Fruit fly (Drosophila melanogaster): Measurements from ENCODE around the gene GXIVsPLA2.
A peak's percentile ranks its signal among the peaks of the same experiment; 100 is the strongest.

GXIVsPLA2 gene

dm6 chr3L:15954784-15955427 is at the start of gene GXIVsPLA2, which contains the start of gene Pka-C3:
GXIVsPLA2 (plus strand) TSS chr3L:15955096.
Pka-C3 (minus strand) TSS chr3L:15954797.
- peak; percentile 23 for TF ChIP-seq fkh (GFP tag; optimal IDR thresholded peaks at IDR 0.05)
- peak; percentile 60 for TF ChIP-seq Eip78C (GFP tag)
- TF ChIP-seq CG11762 (GFP tag; optimal IDR thresholded peaks at IDR 0.05; ENCODE audit: insufficient read depth), result no peak
- TF ChIP-seq Eip93F (GFP tag; optimal IDR thresholded peaks at IDR 0.05), result no peak
- TF ChIP-seq achi (GFP tag; optimal IDR thresholded peaks at IDR 0.05), result peak; percentile 2
- TF ChIP-seq CG8119 (GFP tag; IDR thresholded peaks at IDR 0.05), result no peak
- TF ChIP-seq CG1621 (tag; optimal IDR thresholded peaks at IDR 0.05), result no peak
- no peak for TF ChIP-seq CG11294 (GFP tag; IDR thresholded peaks at IDR 0.05)
- TF ChIP-seq spab (GFP tag; optimal IDR thresholded peaks at IDR 0.05), result no peak
- no peak for TF ChIP-seq CG10631 (GFP tag; optimal IDR thresholded peaks at IDR 0.05)
- TF ChIP-seq esn (GFP tag; optimal IDR thresholded peaks at IDR 0.05), result peak; percentile 7
- TF ChIP-seq CG16779 (tag; optimal IDR thresholded peaks at IDR 0.05), result no peak
- no peak for TF ChIP-seq CG10669 (GFP tag; optimal IDR thresholded peaks at IDR 0.05)

- TF ChIP-seq eg (GFP tag; IDR thresholded peaks at IDR 0.05), result no peak
- TF ChIP-seq acj6 (GFP tag; optimal IDR thresholded peaks at IDR 0.05), result no peak
- TF ChIP-seq Smox (GFP tag; optimal IDR thresholded peaks at IDR 0.05), result no peak
- TF ChIP-seq Blimp-1 (GFP tag; optimal IDR thresholded peaks at IDR 0.05), result no peak
- no peak for TF ChIP-seq CG10669 (GFP tag; optimal IDR thresholded peaks at IDR 0.05)
- TF ChIP-seq Ets21C (GFP tag; optimal IDR thresholded peaks at IDR 0.05), result no peak
- no peak for TF ChIP-seq fd85E (GFP tag; optimal IDR thresholded peaks at IDR 0.05)
- TF ChIP-seq Sox14 (GFP tag; optimal IDR thresholded peaks at IDR 0.05), result no peak
- TF ChIP-seq Eip78C (GFP tag), result no peak
- no peak for TF ChIP-seq ss (GFP tag; optimal IDR thresholded peaks at IDR 0.05)
- no peak for TF ChIP-seq CG1621 (tag; optimal IDR thresholded peaks at IDR 0.05)
- TF ChIP-seq CG9139 (GFP tag; optimal IDR thresholded peaks at IDR 0.05), result no peak
These were observed 48.6 kb upstream of the GXIVsPLA2 start for dm6 chr3L:15906262-15906661.

dm6 chr3L:15921043-15921621 is 33.8 kb upstream of the GXIVsPLA2 start:
- TF ChIP-seq CG3919 (GFP tag; optimal IDR thresholded peaks at IDR 0.05), result peak; percentile 16
- peak; percentile 44 for TF ChIP-seq CG10631 (GFP tag; optimal IDR thresholded peaks at IDR 0.05)
- peak; percentile 6 for TF ChIP-seq fkh (GFP tag; optimal IDR thresholded peaks at IDR 0.05)
- 0 out of 3 replicates have a peak, but pooled peaks have one; percentile 20 for TF ChIP-seq CG8119 (GFP tag; IDR thresholded peaks at IDR 0.05)
- TF ChIP-seq OdsH (GFP tag; optimal IDR thresholded peaks at IDR 0.05), result peak; percentile 17
- TF ChIP-seq CG6276 (GFP tag; optimal IDR thresholded peaks at IDR 0.05), result peak; percentile 33
- TF ChIP-seq CG15336 (GFP tag; IDR thresholded peaks at IDR 0.05), result 0 out of 2 replicates have a peak, but pooled peaks have one; percentile 17
- TF ChIP-seq Eip78C (GFP tag), result peak; percentile 71
- TF ChIP-seq cyc (GFP tag; optimal IDR thresholded peaks at IDR 0.05), result no peak
- peak; percentile 33 for TF ChIP-seq CG6808 (GFP tag; optimal IDR thresholded peaks at IDR 0.05)
- peak; percentile 41 for TF ChIP-seq Met (GFP tag; optimal IDR thresholded peaks at IDR 0.05)
- TF ChIP-seq esn (GFP tag; optimal IDR thresholded peaks at IDR 0.05), result no peak
- TF ChIP-seq CG4318 (GFP tag; optimal IDR thresholded peaks at IDR 0.05), result peak; percentile 17
- TF ChIP-seq achi (GFP tag; optimal IDR thresholded peaks at IDR 0.05), result peak; percentile 42
- no peak for TF ChIP-seq dac (GFP tag; optimal IDR thresholded peaks at IDR 0.05)
- TF ChIP-seq Sox14 (GFP tag; optimal IDR thresholded peaks at IDR 0.05), result peak; percentile 32
- no peak for TF ChIP-seq eg (GFP tag; IDR thresholded peaks at IDR 0.05)
- TF ChIP-seq ss (GFP tag; optimal IDR thresholded peaks at IDR 0.05), result peak in 1 of 2 experiments; percentile 42
- no peak for TF ChIP-seq Sox15 (GFP tag; optimal IDR thresholded peaks at IDR 0.05)
- TF ChIP-seq CG34406 (GFP tag; optimal IDR thresholded peaks at IDR 0.05), result peak; percentile 14
- no peak for TF ChIP-seq Gug (GFP tag; IDR thresholded peaks at IDR 0.05)
- TF ChIP-seq CG7368 (GFP tag; optimal IDR thresholded peaks at IDR 0.05), result no peak
- peak; percentile 24 for TF ChIP-seq pdm3 (GFP tag; optimal IDR thresholded peaks at IDR 0.05)
- peak; percentile 19 for TF ChIP-seq Hr39 (GFP tag; optimal IDR thresholded peaks at IDR 0.05)
- TF ChIP-seq Eip75B (GFP tag; optimal IDR thresholded peaks at IDR 0.05), result peak; percentile 35
- peak; percentile 43 for TF ChIP-seq Hr4 (GFP tag; optimal IDR thresholded peaks at IDR 0.05)
- no peak for TF ChIP-seq dsx (GFP tag; optimal IDR thresholded peaks at IDR 0.05; ENCODE audit: poor library complexity, severe bottlenecking)
- peak; percentile 37 for TF ChIP-seq topi (GFP tag; optimal IDR thresholded peaks at IDR 0.05)
- peak; percentile 34 for TF ChIP-seq CG10669 (GFP tag; optimal IDR thresholded peaks at IDR 0.05)
- peak; percentile 56 for TF ChIP-seq CG32006 (GFP tag; optimal IDR thresholded peaks at IDR 0.05)
- peak; percentile 4 for TF ChIP-seq Ets96B (tag; optimal IDR thresholded peaks at IDR 0.05)
- TF ChIP-seq Smox (GFP tag; optimal IDR thresholded peaks at IDR 0.05), result peak; percentile 11
- peak; percentile 43 for TF ChIP-seq lz (GFP tag; optimal IDR thresholded peaks at IDR 0.05)
- TF ChIP-seq CG11902 (GFP tag; optimal IDR thresholded peaks at IDR 0.05), result no peak

All from whole organism, prepupa.